Fruit fly (Drosophila melanogaster) whole organism, pupa: ENCODE data around the gene CG43373.

Source experiments
- CG10348 ChIP-seq: fragments of 200-800 bp; sonication (Bioruptor generic); IDR thresholded peaks from 2 replicates; pipeline ENCODE4 v1.3.6; 2022; ENCODE audit warnings: missing biosample characterization, missing genetic modification characterization
- CG12605 ChIP-seq: fragments of 200-800 bp; sonication (Bioruptor generic); IDR thresholded peaks from 2 replicates; pipeline ENCODE4 v1.3.6; 2022; ENCODE audit warnings: missing biosample characterization, missing genetic modification characterization
- CG13204 ChIP-seq: fragments of 200-800 bp; sonication (Bioruptor generic); optimal IDR thresholded peaks from 2 replicates; lab custom pipeline; 2018; ENCODE audit warnings: missing biosample characterization, mild to moderate bottlenecking, missing genetic modification characterization, moderate library complexity
- CG14655 ChIP-seq: fragments of 200-800 bp; sonication (Bioruptor generic); optimal IDR thresholded peaks from 3 replicates; lab custom pipeline; 2017; ENCODE audit warnings: mild to moderate bottlenecking, missing biosample characterization, missing genetic modification reagents, missing genetic modification characterization
- CG15710 ChIP-seq: fragments of 200-800 bp; sonication (Bioruptor generic); optimal IDR thresholded peaks from 2 replicates; lab custom pipeline; 2018; ENCODE audit warnings: missing biosample characterization, mild to moderate bottlenecking, missing genetic modification characterization, moderate library complexity
- CG17806 ChIP-seq: fragments of 200-800 bp; sonication (Bioruptor generic); optimal IDR thresholded peaks from 2 replicates; lab custom pipeline; 2018; ENCODE audit warnings: missing biosample characterization, mild to moderate bottlenecking, missing genetic modification characterization, moderate library complexity
- CG32121 ChIP-seq: fragments of 200-800 bp; sonication (Bioruptor generic); IDR thresholded peaks from 2 replicates; pipeline ENCODE4 v1.3.6; 2022; ENCODE audit warnings: missing biosample characterization, missing genetic modification characterization
- CG34367 ChIP-seq: fragments of 200-800 bp; sonication (Bioruptor generic); optimal IDR thresholded peaks from 2 replicates; lab custom pipeline; 2018; ENCODE audit warnings: missing biosample characterization, mild to moderate bottlenecking, missing genetic modification characterization
- CG4496 ChIP-seq: fragments of 200-800 bp; sonication (Bioruptor generic); IDR thresholded peaks from 3 replicates; pipeline ENCODE4 v1.3.6; 2022; ENCODE audit warnings: missing biosample characterization, missing genetic modification characterization
- CG8159 ChIP-seq: fragments of 200-800 bp; sonication (Bioruptor generic); optimal IDR thresholded peaks from 3 replicates; lab custom pipeline; 2018; ENCODE audit warnings: missing biosample characterization, mild to moderate bottlenecking, missing genetic modification characterization, moderate library complexity
- CG8301 ChIP-seq: fragments of 200-800 bp; sonication (Bioruptor generic); optimal IDR thresholded peaks from 2 replicates; lab custom pipeline; 2018; ENCODE audit warnings: missing biosample characterization, mild to moderate bottlenecking, missing genetic modification characterization
- CG9948 ChIP-seq: fragments of 200-800 bp; sonication (Bioruptor generic); optimal IDR thresholded peaks from 2 replicates; lab custom pipeline; 2018; ENCODE audit warnings: missing biosample characterization, mild to moderate bottlenecking, missing genetic modification characterization, moderate library complexity
- D1 ChIP-seq: fragments of 200-800 bp; sonication (Bioruptor generic); optimal IDR thresholded peaks from 2 replicates; lab custom pipeline; 2018; ENCODE audit warnings: missing biosample characterization, mild to moderate bottlenecking, missing genetic modification characterization, moderate library complexity
- EcR ChIP-seq: fragments of 200-800 bp; sonication (Bioruptor generic); optimal IDR thresholded peaks from 3 replicates; lab custom pipeline; 2019; ENCODE audit warnings: missing biosample characterization, missing genetic modification characterization, mild to moderate bottlenecking, moderate library complexity, missing genetic modification reagents
- Ets98B ChIP-seq: fragments of 200-800 bp; sonication (Bioruptor generic); IDR thresholded peaks from 2 replicates; pipeline ENCODE4 v1.3.6; 2022; ENCODE audit warnings: missing biosample characterization, missing genetic modification characterization
- Pif1A ChIP-seq: fragments of 200-800 bp; sonication (Bioruptor generic); optimal IDR thresholded peaks from 3 replicates; lab custom pipeline; 2016; ENCODE audit warnings: missing biosample characterization, missing genetic modification characterization
- Pif1B ChIP-seq: fragments of 200-800 bp; sonication (Bioruptor generic); optimal IDR thresholded peaks from 3 replicates; lab custom pipeline; 2016; ENCODE audit warnings: missing biosample characterization, missing genetic modification characterization
- Snoo ChIP-seq: fragments of 200-800 bp; sonication (Bioruptor generic); optimal IDR thresholded peaks from 3 replicates; lab custom pipeline; 2017; ENCODE audit warnings: missing biosample characterization, mild to moderate bottlenecking, missing genetic modification characterization, inconsistent platforms
- fd96Ca ChIP-seq: fragments of 200-800 bp; sonication (Bioruptor generic); IDR thresholded peaks from 3 replicates; pipeline ENCODE4 v1.3.6; 2022; ENCODE audit warnings: missing biosample characterization, missing genetic modification characterization
- gl ChIP-seq: fragments of 200-800 bp; sonication (Bioruptor generic); optimal IDR thresholded peaks from 2 replicates; lab custom pipeline; 2018; ENCODE audit warnings: missing biosample characterization, mild to moderate bottlenecking, missing genetic modification characterization
- rn ChIP-seq: fragments of 200-800 bp; sonication (Bioruptor generic); IDR thresholded peaks from 2 replicates; pipeline ENCODE4 v1.3.6; 2022; ENCODE audit warnings: missing biosample characterization, missing genetic modification characterization

CG43373 gene

DNA sequence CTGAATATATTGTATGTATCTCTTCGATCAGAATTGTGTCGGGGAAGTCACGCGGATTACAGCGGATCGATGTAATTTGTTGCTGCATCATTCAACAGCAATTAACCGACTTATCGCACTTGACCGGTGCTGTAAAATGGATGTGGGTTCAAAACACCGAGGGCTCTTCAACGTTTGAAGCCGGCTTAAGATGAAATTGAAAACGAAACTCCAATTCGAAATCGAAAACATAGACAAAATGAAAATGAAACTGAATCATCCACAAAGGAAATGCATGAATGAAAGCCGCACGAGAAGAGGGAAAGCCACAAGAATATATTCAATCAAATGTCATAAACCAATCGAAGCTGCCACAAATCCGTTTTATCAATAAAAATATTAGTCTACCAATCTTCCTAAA is 3.0 kb upstream of the CG43373 start:
- TF ChIP-seq CG4496: no peak
- no peak for TF ChIP-seq CG14655
- TF ChIP-seq CG8301 (tag; lab: Kevin White, UChicago): no peak
- no peak for TF ChIP-seq Ets98B (GFP tag; lab: Robert Waterston, UW)
- no peak for TF ChIP-seq CG34367 (tag; lab: Kevin White, UChicago)
- TF ChIP-seq CG8159 (tag; lab: Kevin White, UChicago): no peak
- no peak for TF ChIP-seq Snoo (tag; lab: Kevin White, UChicago)
- TF ChIP-seq CG13204 (GFP tag; lab: Kevin White, UChicago): no peak
- no peak for TF ChIP-seq D1
- TF ChIP-seq fd96Ca (GFP tag; lab: Robert Waterston, UW): no peak
- no peak for TF ChIP-seq CG9948 (tag; lab: Kevin White, UChicago)
- no peak for TF ChIP-seq CG32121 (GFP tag; lab: Robert Waterston, UW)
- TF ChIP-seq CG12605: no peak
- no peak for TF ChIP-seq CG10348 (GFP tag; lab: Robert Waterston, UW)
- TF ChIP-seq CG15710 (tag; lab: Kevin White, UChicago): no peak
- TF ChIP-seq rn (GFP tag; lab: Robert Waterston, UW): no peak
- TF ChIP-seq Pif1B (GFP tag; lab: Kevin White, UChicago): no peak
- no peak for TF ChIP-seq gl
- no peak for TF ChIP-seq Pif1A (GFP tag; lab: Kevin White, UChicago)
- TF ChIP-seq EcR (GFP tag; lab: Kevin White, UChicago): no peak
- TF ChIP-seq, all 21 proteins: peak for 0

DNA sequence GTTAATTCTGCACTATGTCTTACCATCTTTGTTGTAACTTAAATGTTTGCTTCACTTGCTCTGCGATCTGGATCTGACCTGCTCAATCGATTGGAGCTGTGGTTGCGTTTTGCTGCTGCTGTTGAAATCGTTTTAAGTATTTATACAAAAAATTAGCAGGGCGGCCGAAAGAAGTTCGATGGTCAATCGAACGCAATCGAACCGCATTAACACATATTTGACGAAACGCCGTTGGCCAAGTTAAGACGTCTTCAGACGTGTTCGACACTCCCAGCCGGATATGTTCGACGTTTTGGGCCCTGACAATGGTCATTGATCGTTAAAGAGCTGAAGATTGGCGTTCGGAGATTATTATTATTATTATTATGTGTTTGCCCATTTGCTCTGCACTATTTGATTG is 2.3 kb upstream of the CG43373 start, which contains the start of gene CG13033:
Gene CG13033, minus strand, starts transcription at position 118 of the 400 bp plus-strand sequence.
- TF ChIP-seq CG14655 (no peak), CG8301 (tag; lab: Kevin White, UChicago) (no peak), D1 (no peak), CG15710 (tag; lab: Kevin White, UChicago) (no peak), Pif1B (GFP tag; lab: Kevin White, UChicago) (no peak), CG4496 (no peak), CG32121 (GFP tag; lab: Robert Waterston, UW) (no peak), gl (no peak), Ets98B (GFP tag; lab: Robert Waterston, UW) (no peak), CG9948 (tag; lab: Kevin White, UChicago) (no peak), CG12605 (no peak), CG10348 (GFP tag; lab: Robert Waterston, UW) (no peak), CG34367 (tag; lab: Kevin White, UChicago) (no peak), Pif1A (GFP tag; lab: Kevin White, UChicago) (no peak), Snoo (tag; lab: Kevin White, UChicago) (no peak), EcR (GFP tag; lab: Kevin White, UChicago) (no peak)

DNA sequence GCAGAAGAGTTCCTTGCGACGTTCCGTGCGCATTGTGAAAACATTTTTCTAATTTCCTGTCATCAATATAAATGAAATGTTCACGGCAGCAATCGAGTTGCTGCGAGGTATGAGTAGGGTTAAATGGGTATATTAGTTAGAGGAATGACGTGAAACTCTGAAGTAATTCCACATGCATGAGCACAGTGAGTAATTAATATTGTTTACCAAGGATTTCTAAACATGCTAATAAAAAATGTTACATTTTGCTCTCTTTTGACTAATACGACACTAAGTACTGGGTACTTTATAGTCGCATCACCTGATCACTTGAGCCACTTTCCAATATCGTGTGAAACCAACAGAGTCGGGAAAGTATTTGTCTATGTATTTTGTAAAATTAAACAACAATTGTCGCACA is 1.1 kb upstream of the CG43373 start:
- TF ChIP-seq CG32121 (GFP tag; lab: Robert Waterston, UW): no peak
- no peak for TF ChIP-seq CG12605
- no peak for TF ChIP-seq CG8159 (tag; lab: Kevin White, UChicago)
- no peak for TF ChIP-seq CG9948 (tag; lab: Kevin White, UChicago)

DNA sequence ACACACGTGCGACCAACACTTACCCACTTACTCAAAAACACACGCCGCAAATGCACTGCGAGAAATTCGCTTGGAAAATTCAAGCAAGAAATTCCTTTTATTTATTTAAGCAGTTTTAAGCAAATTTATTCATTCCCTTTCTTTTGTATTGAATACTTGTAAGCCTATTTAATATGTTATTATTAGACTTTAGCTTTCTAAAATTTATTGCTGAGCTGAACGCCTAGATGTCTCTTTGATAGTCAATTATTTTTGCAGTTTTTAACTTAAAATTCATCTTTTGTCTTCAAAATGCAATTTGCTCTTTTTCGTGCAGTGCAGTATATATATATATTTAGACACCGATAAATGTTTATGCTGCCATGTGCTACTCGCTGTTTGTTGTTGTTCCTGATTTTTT is 9.2 kb downstream of the CG43373 start:
- TF ChIP-seq CG14655 (peak; percentile 17), CG8159 (tag; lab: Kevin White, UChicago) (peak; percentile 38), CG8301 (tag; lab: Kevin White, UChicago) (peak; percentile 28), Snoo (tag; lab: Kevin White, UChicago) (no peak)
- TF ChIP-seq, all 21 proteins: peak for 3

DNA sequence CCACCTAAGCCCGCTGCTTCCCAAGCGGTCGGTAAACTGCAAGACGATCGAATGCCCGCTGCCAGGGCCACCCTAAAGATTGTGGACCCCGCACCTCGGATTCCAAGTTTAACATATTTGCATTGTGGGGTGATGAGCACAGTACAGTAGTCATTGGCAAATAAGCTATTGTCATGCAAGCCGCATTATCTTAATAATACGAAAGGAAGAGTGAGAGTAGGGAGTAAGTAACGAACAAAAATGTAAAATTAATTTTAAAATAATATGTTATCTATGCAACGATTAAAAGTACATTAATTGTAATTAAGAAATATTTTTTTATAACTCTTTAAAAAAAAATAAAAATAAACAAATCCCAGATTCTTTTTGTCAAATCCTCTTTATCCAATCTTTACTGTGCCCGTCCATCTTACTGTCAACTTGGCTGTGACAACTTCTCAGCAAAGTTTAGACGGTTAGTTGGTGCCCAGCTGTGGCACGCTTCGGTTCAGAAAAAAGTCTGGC is 45.9 kb downstream of the CG43373 start, which contains the start of gene st:
Gene st, plus strand, starts transcription at position 454 of the 504 bp plus-strand sequence.
- TF ChIP-seq Pif1B (GFP tag; lab: Kevin White, UChicago) (no peak), EcR (GFP tag; lab: Kevin White, UChicago) (no peak), CG14655 (peak; percentile 44), CG17806 (no peak), CG8301 (tag; lab: Kevin White, UChicago) (no peak), CG8159 (tag; lab: Kevin White, UChicago) (peak; percentile 55), rn (GFP tag; lab: Robert Waterston, UW) (no peak), gl (no peak), Snoo (tag; lab: Kevin White, UChicago) (no peak), CG13204 (GFP tag; lab: Kevin White, UChicago) (no peak), Ets98B (GFP tag; lab: Robert Waterston, UW) (no peak), fd96Ca (GFP tag; lab: Robert Waterston, UW) (no peak), CG4496 (no peak)
- TF ChIP-seq, all 21 proteins: peak for 2

DNA sequence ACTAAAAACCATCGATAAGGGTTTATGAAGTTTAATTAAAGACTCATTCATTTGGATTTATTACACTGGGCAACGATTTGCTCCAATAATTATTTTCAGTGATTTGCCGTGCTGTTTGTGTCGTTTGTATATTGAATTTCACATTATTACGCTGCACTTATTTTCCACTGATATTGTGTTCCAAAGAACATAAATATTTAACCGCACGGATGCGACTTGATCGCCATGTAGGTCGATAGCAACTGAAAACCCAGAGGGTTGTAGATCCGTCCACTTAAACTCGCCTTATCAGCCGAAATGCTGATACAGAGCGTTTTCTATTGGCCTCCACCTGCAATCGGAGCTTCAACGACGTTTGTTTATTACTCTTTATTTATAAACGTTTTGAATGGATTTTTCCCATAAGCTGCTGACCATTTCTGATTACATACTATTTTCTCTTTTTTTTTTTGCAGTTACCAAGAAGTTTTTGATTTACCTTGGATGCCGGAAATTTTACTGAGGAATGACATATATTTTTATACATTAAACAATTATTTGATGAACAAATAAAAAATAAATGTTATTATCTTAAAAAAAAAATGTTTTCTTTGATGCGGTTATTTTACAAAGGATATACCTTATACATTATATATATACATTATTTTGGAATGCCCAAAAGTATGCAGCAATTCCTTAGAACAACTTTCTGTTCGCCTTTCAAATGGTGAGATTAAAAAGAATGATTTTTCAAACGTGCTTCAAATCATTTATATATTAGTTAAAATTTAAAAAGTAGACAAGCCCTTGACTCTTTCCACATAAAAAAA is 47.0 kb downstream of the CG43373 start, which contains the start of gene CG42514:
Gene CG42514, minus strand, starts transcription at position 248 of the 809 bp plus-strand sequence.
- TF ChIP-seq CG14655: no peak
- no peak for TF ChIP-seq CG4496
- TF ChIP-seq CG13204 (GFP tag; lab: Kevin White, UChicago): no peak
- TF ChIP-seq Pif1A (GFP tag; lab: Kevin White, UChicago): no peak
- TF ChIP-seq CG8301 (tag; lab: Kevin White, UChicago): no peak
- TF ChIP-seq D1: peak; percentile 75
- no peak for TF ChIP-seq CG15710 (tag; lab: Kevin White, UChicago)
- TF ChIP-seq, all 21 proteins: peak for 1
